Fruit fly (Drosophila melanogaster): ENCODE data around the gene CG9312.

The CG9312 gene

DNA sequence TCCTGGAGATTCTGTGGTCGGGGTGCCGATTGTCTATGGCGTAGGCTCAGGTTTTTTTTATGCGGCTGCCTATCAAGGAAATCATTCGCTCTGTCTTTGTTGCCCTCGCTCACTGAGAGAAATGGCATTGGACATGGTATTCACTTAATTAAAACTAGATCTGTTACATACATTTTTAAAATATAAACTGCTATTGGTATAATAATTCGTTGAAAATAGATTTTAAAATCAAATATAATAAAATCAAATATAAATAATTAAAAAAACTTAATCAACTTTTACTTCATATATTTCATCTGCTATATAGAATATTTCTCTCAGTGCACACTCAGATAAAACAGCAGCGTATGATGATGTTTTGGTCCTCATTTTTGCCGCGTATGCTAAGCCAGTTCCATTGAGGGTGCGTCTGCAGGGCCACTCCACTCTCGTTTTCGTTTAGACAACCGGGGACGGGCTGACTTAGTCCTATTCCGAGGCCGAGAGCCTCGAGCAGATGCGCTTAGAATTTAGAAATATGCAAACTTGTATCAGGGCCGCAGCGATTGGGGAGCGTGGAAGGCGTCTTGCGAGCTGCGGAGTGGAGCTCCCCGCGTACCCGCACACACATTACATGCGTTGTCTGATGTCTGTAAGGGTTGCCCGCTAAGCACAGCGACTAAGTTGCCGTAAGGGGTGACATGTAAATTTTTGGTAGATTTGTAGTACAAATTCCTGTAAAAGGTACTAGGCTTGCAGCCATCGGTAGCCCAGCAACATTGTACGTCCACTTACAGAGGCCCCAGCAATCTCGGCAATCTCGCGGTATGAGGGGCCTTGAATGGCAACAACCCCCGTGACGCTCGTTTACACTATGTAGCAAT lies 34.2 kb downstream of the CG9312 start (continued):
- TF ChIP-seq Ets97D (GFP tag; optimal IDR thresholded peaks at IDR 0.05) (no peak), unpg (GFP tag; optimal IDR thresholded peaks at IDR 0.05) (peak; percentile 60), dmrt11E (tag; optimal IDR thresholded peaks at IDR 0.05) (peak; percentile 76), chinmo (GFP tag; IDR thresholded peaks at IDR 0.05; ENCODE audit: partially characterized antibody) (0 out of 4 replicates have a peak, but pooled peaks have one; percentile 34), D (optimal IDR thresholded peaks at IDR 0.05) (no peak), D (GFP tag; optimal IDR thresholded peaks at IDR 0.05) (peak; percentile 48), CG13123 (GFP tag; optimal IDR thresholded peaks at IDR 0.05) (no peak), CG2678 (tag; optimal IDR thresholded peaks at IDR 0.05) (peak; percentile 66), crc (GFP tag; optimal IDR thresholded peaks at IDR 0.05) (no peak), odd (GFP tag; optimal IDR thresholded peaks at IDR 0.05) (peak; percentile 1), CG7271 (tag; optimal IDR thresholded peaks at IDR 0.05) (peak; percentile 12), Hr51 (GFP tag; optimal IDR thresholded peaks at IDR 0.05) (peak in 1 of 2 experiments; percentile 60), Hand (GFP tag; optimal IDR thresholded peaks at IDR 0.05) (peak; percentile 31), mirr (GFP tag; optimal IDR thresholded peaks at IDR 0.05) (peak; percentile 38), CG10267 (tag; optimal IDR thresholded peaks at IDR 0.05) (peak; percentile 72), CG33557 (GFP tag; optimal IDR thresholded peaks at IDR 0.05) (peak; percentile 12), Six4 (GFP tag; optimal IDR thresholded peaks at IDR 0.05) (peak; percentile 23), CG6791 (GFP tag; IDR thresholded peaks at IDR 0.05; ENCODE audit: partially characterized antibody) (0 out of 3 replicates have a peak, but pooled peaks have one; percentile 14), gem (tag; optimal IDR thresholded peaks at IDR 0.05) (peak; percentile 77), CG3163 (GFP tag; optimal IDR thresholded peaks at IDR 0.05) (no peak), CG15269 (tag; optimal IDR thresholded peaks at IDR 0.05) (peak; percentile 41), ac (GFP tag; optimal IDR thresholded peaks at IDR 0.05) (peak; percentile 18), CG8359 (GFP tag; optimal IDR thresholded peaks at IDR 0.05; ENCODE audit: borderline replicate concordance) (peak; percentile 9), Sin3A (optimal IDR thresholded peaks at IDR 0.05) (no peak), CG31441 (GFP tag; IDR thresholded peaks at IDR 0.05) (peak; percentile 66), fd96Cb (tag; optimal IDR thresholded peaks at IDR 0.05) (peak; percentile 34), sens (GFP tag) (peak; percentile 54), PHDP (tag; optimal IDR thresholded peaks at IDR 0.05) (peak; percentile 28), Hmx (GFP tag; optimal IDR thresholded peaks at IDR 0.05) (no peak), gcm (GFP tag; optimal IDR thresholded peaks at IDR 0.05) (peak; percentile 34), Blimp-1 (GFP tag; optimal IDR thresholded peaks at IDR 0.05) (peak; percentile 50), CG12391 (tag; optimal IDR thresholded peaks at IDR 0.05) (peak; percentile 65), gsb-n (tag; optimal IDR thresholded peaks at IDR 0.05) (peak; percentile 62), CG15601 (tag; optimal IDR thresholded peaks at IDR 0.05) (peak; percentile 28), abd-A (tag; optimal IDR thresholded peaks at IDR 0.05) (peak; percentile 96), CG30403 (GFP tag; optimal IDR thresholded peaks at IDR 0.05) (peak; percentile 35), CG14710 (tag; optimal IDR thresholded peaks at IDR 0.05) (peak; percentile 64), CG11093 (GFP tag; IDR thresholded peaks at IDR 0.05) (peak; percentile 22; the same call in 1 of the 3 replicates), CoRest (tag; optimal IDR thresholded peaks at IDR 0.05) (peak; percentile 58), YL-1 (GFP tag; optimal IDR thresholded peaks at IDR 0.05) (no peak), CG2120 (GFP tag; optimal IDR thresholded peaks at IDR 0.05) (no peak), CG1602 (GFP tag; optimal IDR thresholded peaks at IDR 0.05) (peak; percentile 9), CG13424 (tag; optimal IDR thresholded peaks at IDR 0.05) (peak; percentile 50), dmrt99B (tag; optimal IDR thresholded peaks at IDR 0.05) (peak; percentile 49), her (GFP tag; optimal IDR thresholded peaks at IDR 0.05) (no peak), vvl (GFP tag; IDR thresholded peaks at IDR 0.05) (peak; percentile 23; the same call in 1 of the 2 replicates), CG7839 (tag; optimal IDR thresholded peaks at IDR 0.05) (peak; percentile 63)

Measured in whole organism, embryonic.